Fruit fly (Drosophila melanogaster): ENCODE data around the gene CG5555.

The CG5555 gene

dm6 chr3R:19225446-19225955, 45.2 kb upstream of the CG5555 start (continued):
- no peak for TF ChIP-seq CG9437 (GFP tag; optimal IDR thresholded peaks at IDR 0.05)
- no peak for TF ChIP-seq oc (tag; optimal IDR thresholded peaks at IDR 0.05)
- TF ChIP-seq CG9609 (GFP tag; optimal IDR thresholded peaks at IDR 0.05): no peak
- TF ChIP-seq vvl (GFP tag; IDR thresholded peaks at IDR 0.05): no peak
- peak; percentile 27 for TF ChIP-seq sug (tag; optimal IDR thresholded peaks at IDR 0.05)
- TF ChIP-seq CG33557 (GFP tag; optimal IDR thresholded peaks at IDR 0.05): no peak
- TF ChIP-seq mld (GFP tag; IDR thresholded peaks at IDR 0.05; ENCODE audit: partially characterized antibody): no peak
- no peak for TF ChIP-seq HLH54F (GFP tag; optimal IDR thresholded peaks at IDR 0.05)
- no peak for TF ChIP-seq vnd (GFP tag; IDR thresholded peaks at IDR 0.05; ENCODE audit: partially characterized antibody)
- no peak for TF ChIP-seq CG3407 (GFP tag; optimal IDR thresholded peaks at IDR 0.05)
- TF ChIP-seq CG7928 (GFP tag; optimal IDR thresholded peaks at IDR 0.05): no peak
- TF ChIP-seq Hand (GFP tag; optimal IDR thresholded peaks at IDR 0.05): no peak
- TF ChIP-seq CG18619 (GFP tag; optimal IDR thresholded peaks at IDR 0.05): no peak
- TF ChIP-seq CG6765 (GFP tag; optimal IDR thresholded peaks at IDR 0.05): no peak
- TF ChIP-seq CG10959 (GFP tag; IDR thresholded peaks at IDR 0.05): no peak
- peak; percentile 76 for TF ChIP-seq yki (optimal IDR thresholded peaks at IDR 0.05)
- TF ChIP-seq sc (optimal IDR thresholded peaks at IDR 0.05): no peak
- TF ChIP-seq sc (GFP tag; optimal IDR thresholded peaks at IDR 0.05): no peak
- no peak for TF ChIP-seq hth (optimal IDR thresholded peaks at IDR 0.05)
- TF ChIP-seq grau (tag; optimal IDR thresholded peaks at IDR 0.05): no peak
- no peak for TF ChIP-seq sim (GFP tag; IDR thresholded peaks at IDR 0.05)
- TF ChIP-seq gt (GFP tag; IDR thresholded peaks at IDR 0.05): no peak
- TF ChIP-seq CG12071 (GFP tag; optimal IDR thresholded peaks at IDR 0.05): no peak
- TF ChIP-seq Hmx (GFP tag; optimal IDR thresholded peaks at IDR 0.05): no peak
- no peak for TF ChIP-seq fd3F (GFP tag; optimal IDR thresholded peaks at IDR 0.05)
- no peak for TF ChIP-seq ab (GFP tag; optimal IDR thresholded peaks at IDR 0.05)
- TF ChIP-seq Opbp (GFP tag; IDR thresholded peaks at IDR 0.05; ENCODE audit: partially characterized antibody): 0 out of 3 replicates have a peak, but pooled peaks have one; percentile 12
- no peak for TF ChIP-seq shn (GFP tag; optimal IDR thresholded peaks at IDR 0.05)

dm6 chr3R:19223369-19223768, 43.0 kb upstream of the CG5555 start:
- TF ChIP-seq CG11085 (GFP tag; IDR thresholded peaks at IDR 0.05) (no peak), ERR (GFP tag; optimal IDR thresholded peaks at IDR 0.05) (no peak), lov (optimal IDR thresholded peaks at IDR 0.05) (no peak), lov (GFP tag; IDR thresholded peaks at IDR 0.05) (no peak), CG9817 (tag; optimal IDR thresholded peaks at IDR 0.05) (no peak), CG1233 (GFP tag; optimal IDR thresholded peaks at IDR 0.05) (no peak), Dfd (GFP tag; optimal IDR thresholded peaks at IDR 0.05) (no peak), CG15011 (GFP tag; optimal IDR thresholded peaks at IDR 0.05) (no peak), Nf-YB (GFP tag; optimal IDR thresholded peaks at IDR 0.05) (peak; percentile 26), Lim3 (GFP tag; IDR thresholded peaks at IDR 0.05) (peak; percentile 37; the same call in 1 of the 2 replicates), tgo (GFP tag; IDR thresholded peaks at IDR 0.05) (no peak), CG33557 (GFP tag; optimal IDR thresholded peaks at IDR 0.05) (no peak), crc (GFP tag; optimal IDR thresholded peaks at IDR 0.05) (no peak), Fer1 (GFP tag; optimal IDR thresholded peaks at IDR 0.05) (peak; percentile 48), ind (GFP tag; optimal IDR thresholded peaks at IDR 0.05) (no peak), CG2678 (tag; optimal IDR thresholded peaks at IDR 0.05) (peak; percentile 46), hb (GFP tag; IDR thresholded peaks at IDR 0.05; ENCODE audit: partially characterized antibody) (no peak), sens-2 (GFP tag; IDR thresholded peaks at IDR 0.05) (0 out of 2 replicates have a peak, but pooled peaks have one; percentile 13), HLH54F (GFP tag; optimal IDR thresholded peaks at IDR 0.05) (no peak), E2f2 (GFP tag; IDR thresholded peaks at IDR 0.05) (no peak), corto (GFP tag; optimal IDR thresholded peaks at IDR 0.05) (no peak), nau (GFP tag; optimal IDR thresholded peaks at IDR 0.05) (no peak), Adf1 (GFP tag; IDR thresholded peaks at IDR 0.05) (peak; percentile 36; the same call in 1 of the 2 replicates), inv (GFP tag; IDR thresholded peaks at IDR 0.05; ENCODE audit: partially characterized antibody) (0 out of 2 replicates have a peak, but pooled peaks have one; percentile 11), lola (GFP tag; optimal IDR thresholded peaks at IDR 0.05) (no peak), CG16813 (GFP tag; IDR thresholded peaks at IDR 0.05; ENCODE audit: partially characterized antibody) (no peak)
